Worm (Caenorhabditis elegans): ENCODE data around the gene sax-2.

ce11 chrIII:5140559-5140958, 31.1 kb downstream of the sax-2 start:
- no peak for TF ChIP-seq ref-1 (GFP tag; conservative IDR thresholded peaks at IDR 0.05)
- TF ChIP-seq ztf-23 (GFP tag; IDR thresholded peaks at IDR 0.05), result no peak
- no peak for TF ChIP-seq flt-1 (GFP tag; IDR thresholded peaks at IDR 0.05)
